Worm (Caenorhabditis elegans) whole organism, L3 larva: ENCODE measurements around the gene parn-2.
A peak's percentile ranks its signal among the peaks of the same experiment; 100 is the strongest.

Experiments
- R02D3.7 ChIP-seq: fragments of 150-350 bp; optimal IDR thresholded peaks from 2 replicates; lab custom pipeline; 2014; ENCODE audit warnings: missing biosample characterization, missing genetic modification characterization
- ZK546.5 ChIP-seq: sonication (generic microtip); optimal IDR thresholded peaks from 2 replicates; lab custom pipeline; 2017; ENCODE audit warnings: missing biosample characterization, missing genetic modification characterization
- aly-2 ChIP-seq: fragments of 150-350 bp; optimal IDR thresholded peaks from 2 replicates; lab custom pipeline; 2014; ENCODE audit warnings: missing biosample characterization, missing genetic modification characterization
- ama-1 ChIP-seq: fragments of 150-350 bp; optimal IDR thresholded peaks from 2 replicates; lab custom pipeline; 2018
- ceh-28 ChIP-seq: fragments of 150-350 bp; optimal IDR thresholded peaks from 2 replicates; lab custom pipeline; 2014; ENCODE audit warnings: missing biosample characterization, missing genetic modification reagents, missing genetic modification characterization
- ceh-82 ChIP-seq: fragments of 150-350 bp; optimal IDR thresholded peaks from 2 replicates; lab custom pipeline; 2014; ENCODE audit warnings: missing biosample characterization, missing genetic modification characterization
- ceh-9 ChIP-seq: sonication (generic microtip); optimal IDR thresholded peaks from 2 replicates; lab custom pipeline; 2018; ENCODE audit warnings: missing biosample characterization, missing genetic modification characterization
- daf-12 ChIP-seq: fragments of 150-350 bp; optimal IDR thresholded peaks from 2 replicates; lab custom pipeline; 2014; ENCODE audit warnings: missing biosample characterization, missing genetic modification reagents, missing genetic modification characterization
- egl-27 ChIP-seq: sonication (generic microtip); optimal IDR thresholded peaks from 4 replicates; lab custom pipeline; 2017; ENCODE audit warnings: missing biosample characterization, missing genetic modification reagents, missing genetic modification characterization
- egl-5 ChIP-seq: fragments of 150-350 bp; optimal IDR thresholded peaks from 2 replicates; lab custom pipeline; 2017; ENCODE audit warnings: missing biosample characterization, missing genetic modification reagents, missing genetic modification characterization, inconsistent platforms
- elt-3 ChIP-seq, 3 experiments: fragments of 150-350 bp in 1 of 3; sonication (generic microtip) in 2 of 3; optimal IDR thresholded peaks; 2 replicates in 2 of 3; 4 replicates in 1 of 3; lab custom pipeline; 2014 to 2017; ENCODE audit warnings: missing biosample characterization in 3 of 3, missing genetic modification characterization in 3 of 3
- eor-1 ChIP-seq, 2 experiments: fragments of 150-350 bp; optimal IDR thresholded peaks; 2 replicates each; lab custom pipeline; 2014 to 2018; ENCODE audit warnings: missing biosample characterization in 2 of 2, missing genetic modification characterization in 2 of 2
- fkh-10 ChIP-seq: sonication (generic microtip); optimal IDR thresholded peaks from 2 replicates; lab custom pipeline; 2017; ENCODE audit warnings: missing biosample characterization, missing genetic modification reagents, missing genetic modification characterization
- fos-1 ChIP-seq: fragments of 150-350 bp; optimal IDR thresholded peaks from 2 replicates; lab custom pipeline; 2014; ENCODE audit warnings: missing biosample characterization, missing genetic modification characterization
- hmg-11 ChIP-seq: sonication (generic microtip); optimal IDR thresholded peaks from 2 replicates; lab custom pipeline; 2016; ENCODE audit warnings: missing genetic modification characterization, missing compliant biosample characterization
- jun-1 ChIP-seq: fragments of 150-350 bp; optimal IDR thresholded peaks from 2 replicates; lab custom pipeline; 2014; ENCODE audit warnings: missing biosample characterization, missing genetic modification reagents, missing genetic modification characterization
- lin-15B ChIP-seq: fragments of 150-350 bp; optimal IDR thresholded peaks from 2 replicates; lab custom pipeline; 2014; ENCODE audit warnings: missing biosample characterization, missing genetic modification characterization
- lin-39 ChIP-seq: fragments of 150-350 bp; optimal IDR thresholded peaks from 2 replicates; lab custom pipeline; 2018; ENCODE audit warnings: missing biosample characterization, missing genetic modification reagents, missing genetic modification characterization
- lsy-12 ChIP-seq: sonication (generic microtip); optimal IDR thresholded peaks from 2 replicates; lab custom pipeline; 2016; ENCODE audit warnings: mild to moderate bottlenecking, missing genetic modification characterization, missing compliant biosample characterization
- mdl-1 ChIP-seq: fragments of 150-350 bp; optimal IDR thresholded peaks from 2 replicates; lab custom pipeline; 2014; ENCODE audit warnings: missing biosample characterization, missing genetic modification characterization
- nhr-11 ChIP-seq: fragments of 150-350 bp; optimal IDR thresholded peaks from 2 replicates; lab custom pipeline; 2014; ENCODE audit warnings: missing biosample characterization, missing genetic modification characterization
- nhr-23 ChIP-seq: fragments of 150-350 bp; optimal IDR thresholded peaks from 2 replicates; lab custom pipeline; 2014; ENCODE audit warnings: missing biosample characterization, missing genetic modification reagents, missing genetic modification characterization
- nhr-25 ChIP-seq: sonication (generic microtip); optimal IDR thresholded peaks from 2 replicates; lab custom pipeline; 2017; ENCODE audit warnings: missing biosample characterization, missing genetic modification characterization
- nhr-28 ChIP-seq: fragments of 150-350 bp; optimal IDR thresholded peaks from 2 replicates; lab custom pipeline; 2014; ENCODE audit warnings: missing biosample characterization, missing genetic modification characterization
- nhr-43 ChIP-seq: sonication (generic microtip); optimal IDR thresholded peaks from 2 replicates; lab custom pipeline; 2016; ENCODE audit warnings: mild to moderate bottlenecking, missing genetic modification characterization, missing compliant biosample characterization; ENCODE audit not compliant: poor library complexity, severe bottlenecking
- nhr-67 ChIP-seq: fragments of 150-350 bp; optimal IDR thresholded peaks from 2 replicates; lab custom pipeline; 2014; ENCODE audit warnings: missing biosample characterization, missing genetic modification characterization
- nhr-76 ChIP-seq: fragments of 150-350 bp; sonication (generic microtip); optimal IDR thresholded peaks from 5 replicates; lab custom pipeline; 2014; ENCODE audit warnings: missing biosample characterization, missing genetic modification characterization
- nhr-77 ChIP-seq: fragments of 150-350 bp; optimal IDR thresholded peaks from 2 replicates; lab custom pipeline; 2014; ENCODE audit warnings: missing biosample characterization, missing genetic modification characterization
- pha-4 ChIP-seq: fragments of 150-350 bp; optimal IDR thresholded peaks from 2 replicates; lab custom pipeline; 2014; ENCODE audit warnings: missing biosample characterization, missing genetic modification reagents, missing genetic modification characterization
- pqm-1 ChIP-seq: fragments of 150-350 bp; optimal IDR thresholded peaks from 2 replicates; lab custom pipeline; 2017; ENCODE audit warnings: missing biosample characterization, missing genetic modification characterization, inconsistent platforms
- snpc-4 ChIP-seq: fragments of 150-350 bp; optimal IDR thresholded peaks from 2 replicates; lab custom pipeline; 2014; ENCODE audit warnings: missing biosample characterization, missing genetic modification characterization
- tbx-2 ChIP-seq: sonication (generic microtip); optimal IDR thresholded peaks from 2 replicates; lab custom pipeline; 2016; ENCODE audit warnings: mild to moderate bottlenecking, missing genetic modification characterization, missing compliant biosample characterization
- unc-39 ChIP-seq: sonication (generic microtip); optimal IDR thresholded peaks from 4 replicates; lab custom pipeline; 2017; ENCODE audit warnings: missing biosample characterization, missing genetic modification characterization
- unc-62 ChIP-seq: fragments of 150-350 bp; sonication (generic microtip); optimal IDR thresholded peaks from 4 replicates; lab custom pipeline; 2014; ENCODE audit warnings: missing biosample characterization, missing genetic modification reagents, missing genetic modification characterization
- zag-1 ChIP-seq: fragments of 150-350 bp; optimal IDR thresholded peaks from 2 replicates; lab custom pipeline; 2014; ENCODE audit warnings: missing biosample characterization, missing genetic modification characterization
- ztf-4 ChIP-seq: fragments of 150-350 bp; optimal IDR thresholded peaks from 2 replicates; lab custom pipeline; 2014; ENCODE audit warnings: missing biosample characterization, missing genetic modification characterization

The parn-2 gene

ce11 chrII:12284045-12284444 is 27.6 kb upstream of the parn-2 start:
- TF ChIP-seq nhr-28 (tag; lab: Kevin White, UChicago) (no peak), lsy-12 (tag; lab: Kevin White, UChicago) (no peak), lin-39 (tag; lab: Kevin White, UChicago) (no peak), mdl-1 (tag; lab: Kevin White, UChicago) (no peak), nhr-77 (tag; lab: Kevin White, UChicago) (no peak), lin-15B (tag; lab: Kevin White, UChicago) (no peak), hmg-11 (tag; lab: Kevin White, UChicago) (no peak), ama-1 (lab: Kevin White, UChicago) (no peak), elt-3 (tag; optimal IDR thresholded peaks at IDR 0.05; lab: Kevin White, UChicago) (no peak), ceh-82 (tag; lab: Kevin White, UChicago) (no peak), fkh-10 (no peak), nhr-23 (tag; lab: Kevin White, UChicago) (no peak), nhr-67 (tag; lab: Kevin White, UChicago) (no peak), ztf-4 (no peak), jun-1 (tag; lab: Kevin White, UChicago) (no peak), egl-27 (no peak), zag-1 (tag; lab: Kevin White, UChicago) (no peak), unc-62 (no peak), unc-39 (tag; lab: Kevin White, UChicago) (no peak)
- TF ChIP-seq, all 47 proteins: peak for 0

- TF ChIP-seq nhr-43 (no peak), fkh-10 (no peak), lin-15B (tag; lab: Kevin White, UChicago) (no peak), unc-39 (tag; lab: Kevin White, UChicago) (no peak), egl-5 (tag; lab: Kevin White, UChicago) (no peak), ceh-9 (tag; lab: Kevin White, UChicago) (no peak), pqm-1 (tag; lab: Kevin White, UChicago) (no peak), nhr-76 (tag; lab: Kevin White, UChicago) (no peak), egl-27 (no peak), nhr-67 (tag; lab: Kevin White, UChicago) (no peak), zag-1 (tag; lab: Kevin White, UChicago) (no peak), nhr-25 (tag; lab: Kevin White, UChicago) (no peak), aly-2 (no peak), lin-39 (tag; lab: Kevin White, UChicago) (no peak), snpc-4 (tag; lab: Kevin White, UChicago) (no peak), ztf-4 (no peak), nhr-23 (tag; lab: Kevin White, UChicago) (no peak), unc-62 (no peak), nhr-11 (no peak), mdl-1 (tag; lab: Kevin White, UChicago) (no peak)
Measured at ce11 chrII:12280360-12280759, 23.9 kb upstream of the parn-2 start, which contains the start of gene ife-5. Gene ife-5 (plus strand): TSS chrII:12280660.

- TF ChIP-seq eor-1 (tag; optimal IDR thresholded peaks at IDR 0.05; lab: Kevin White, UChicago) (no peak), egl-27 (no peak), jun-1 (tag; lab: Kevin White, UChicago) (no peak), lin-39 (tag; lab: Kevin White, UChicago) (no peak), pha-4 (peak; percentile 7), egl-5 (tag; lab: Kevin White, UChicago) (no peak), ZK546.5 (tag; lab: Kevin White, UChicago) (no peak), hmg-11 (tag; lab: Kevin White, UChicago) (peak; percentile 51)
Measured at ce11 chrII:12279259-12279658, 22.8 kb upstream of the parn-2 start, which contains the start of the genes tric-1B.2 and Y57A10A.29. Gene tric-1B.2 (minus strand): TSS chrII:12279387. Gene Y57A10A.29 (plus strand): TSS chrII:12279561.

- TF ChIP-seq ceh-82 (tag; lab: Kevin White, UChicago) (no peak), fkh-10 (no peak), ceh-28 (tag; lab: Kevin White, UChicago) (no peak), nhr-25 (tag; lab: Kevin White, UChicago) (no peak), elt-3 (tag; optimal IDR thresholded peaks at IDR 0.05; lab: Kevin White, UChicago) (no peak), unc-62 (no peak), zag-1 (tag; lab: Kevin White, UChicago) (no peak), lsy-12 (tag; lab: Kevin White, UChicago) (no peak), nhr-67 (tag; lab: Kevin White, UChicago) (no peak), egl-5 (tag; lab: Kevin White, UChicago) (no peak), nhr-43 (no peak), jun-1 (tag; lab: Kevin White, UChicago) (no peak), hmg-11 (tag; lab: Kevin White, UChicago) (no peak), nhr-76 (tag; lab: Kevin White, UChicago) (no peak), aly-2 (no peak)
Measured at ce11 chrII:12278602-12279001, 22.2 kb upstream of the parn-2 start.

- TF ChIP-seq mdl-1 (tag; lab: Kevin White, UChicago), result no peak
- no peak for TF ChIP-seq pqm-1 (tag; lab: Kevin White, UChicago)
- no peak for TF ChIP-seq egl-5 (tag; lab: Kevin White, UChicago)
- no peak for TF ChIP-seq R02D3.7 (tag; lab: Kevin White, UChicago)
- no peak for TF ChIP-seq tbx-2 (tag; lab: Kevin White, UChicago)
- no peak for TF ChIP-seq lin-15B (tag; lab: Kevin White, UChicago)
- TF ChIP-seq daf-12 (tag; lab: Kevin White, UChicago), result no peak
- no peak for TF ChIP-seq ZK546.5 (tag; lab: Kevin White, UChicago)
- TF ChIP-seq pha-4, result no peak
- TF ChIP-seq ama-1 (lab: Kevin White, UChicago), result no peak
- no peak for TF ChIP-seq jun-1 (tag; lab: Kevin White, UChicago)
- no peak for TF ChIP-seq snpc-4 (tag; lab: Kevin White, UChicago)
- no peak for TF ChIP-seq fos-1 (tag; lab: Kevin White, UChicago)
- TF ChIP-seq, all 47 proteins: peak for 0
Measured at ce11 chrII:12274944-12275343, 18.5 kb upstream of the parn-2 start, which contains the start of gene Y57A10A.27. Gene Y57A10A.27 (minus strand): TSS chrII:12275044.
